Fruit fly (Drosophila melanogaster): Measurements from ENCODE around the gene Mst36Fa.

The Mst36Fa gene

dm6 chr2L:18665952-18666606, 10.7 kb downstream of the Mst36Fa start (continued):
- TF ChIP-seq CG10631 (GFP tag; optimal IDR thresholded peaks at IDR 0.05), result peak; percentile 28
- no peak for TF ChIP-seq ss (GFP tag; optimal IDR thresholded peaks at IDR 0.05)
- peak; percentile 83 for TF ChIP-seq fkh (GFP tag; optimal IDR thresholded peaks at IDR 0.05)
- no peak for TF ChIP-seq fd59A (GFP tag; optimal IDR thresholded peaks at IDR 0.05)
- TF ChIP-seq pdm3 (GFP tag; optimal IDR thresholded peaks at IDR 0.05), result no peak
- TF ChIP-seq spab (GFP tag; optimal IDR thresholded peaks at IDR 0.05), result no peak
- no peak for TF ChIP-seq Sox102F (GFP tag; optimal IDR thresholded peaks at IDR 0.05)

DNA sequence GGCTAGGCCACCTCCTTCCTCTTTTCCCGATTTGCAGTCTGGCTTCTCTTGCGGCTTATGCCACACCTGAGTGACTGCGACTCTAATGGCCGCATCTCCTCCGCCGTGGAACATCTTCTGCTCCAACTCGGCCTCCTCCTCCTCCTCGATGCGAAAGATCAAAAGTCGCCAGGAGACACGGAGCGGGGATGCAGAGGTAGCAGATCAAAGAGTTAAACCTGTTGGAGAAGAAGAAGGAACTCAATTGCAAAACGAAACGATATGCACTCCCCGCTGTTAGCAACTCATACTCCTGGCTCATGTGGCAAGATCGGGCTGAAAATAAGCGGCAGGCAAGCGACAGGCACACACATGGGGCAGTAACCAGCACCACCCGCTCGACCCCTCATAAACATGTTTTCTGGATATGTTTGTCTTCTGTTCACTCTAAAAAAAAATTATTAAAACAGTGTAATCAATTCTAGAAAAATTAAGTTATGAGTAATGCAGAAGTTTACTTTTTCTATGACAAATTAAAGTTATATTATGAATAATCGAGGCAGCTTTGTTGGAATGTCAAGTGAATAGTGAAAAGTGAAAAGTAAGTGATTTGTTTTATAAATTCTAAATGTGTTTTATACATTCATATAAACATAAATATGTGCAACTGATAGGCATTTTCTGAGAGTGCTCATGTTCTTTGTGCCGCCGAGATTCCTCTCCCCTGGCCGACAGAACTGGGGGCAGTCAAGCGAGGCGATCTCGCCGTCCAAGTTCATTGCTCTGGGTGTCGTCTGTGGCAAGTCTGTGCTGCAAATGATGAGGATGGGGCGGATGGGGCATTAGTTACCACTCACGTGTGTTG, 11.9 kb downstream of the Mst36Fa start:
- TF ChIP-seq Ets96B (tag; optimal IDR thresholded peaks at IDR 0.05) (peak; percentile 87), Ets21C (GFP tag; optimal IDR thresholded peaks at IDR 0.05) (peak; percentile 72), CG6808 (GFP tag; optimal IDR thresholded peaks at IDR 0.05) (peak; percentile 88), spab (GFP tag; optimal IDR thresholded peaks at IDR 0.05) (peak; percentile 83), Eip78C (GFP tag) (peak; percentile 95), CG8319 (GFP tag; optimal IDR thresholded peaks at IDR 0.05) (peak; percentile 23), CG3032 (tag; optimal IDR thresholded peaks at IDR 0.05) (peak; percentile 89), CG8632 (GFP tag; optimal IDR thresholded peaks at IDR 0.05) (peak; percentile 62), pdm3 (GFP tag; optimal IDR thresholded peaks at IDR 0.05) (peak; percentile 76), CG10669 (GFP tag; optimal IDR thresholded peaks at IDR 0.05) (peak; percentile 81), ss (GFP tag; optimal IDR thresholded peaks at IDR 0.05) (peak; percentile 85 to 88), Lpt (GFP tag; optimal IDR thresholded peaks at IDR 0.05) (peak; percentile 76), Sox15 (GFP tag; optimal IDR thresholded peaks at IDR 0.05) (peak; percentile 23), OdsH (GFP tag; optimal IDR thresholded peaks at IDR 0.05) (peak; percentile 81), acj6 (GFP tag; optimal IDR thresholded peaks at IDR 0.05) (peak; percentile 79), CG6854 (GFP tag; optimal IDR thresholded peaks at IDR 0.05) (peak; percentile 13), CG31627 (GFP tag; optimal IDR thresholded peaks at IDR 0.05) (peak; percentile 80), CG4318 (GFP tag; optimal IDR thresholded peaks at IDR 0.05) (peak; percentile 44), CG16779 (tag; optimal IDR thresholded peaks at IDR 0.05) (peak; percentile 50), fd85E (GFP tag; optimal IDR thresholded peaks at IDR 0.05) (no peak), Smox (GFP tag; optimal IDR thresholded peaks at IDR 0.05) (peak; percentile 85), CG11294 (GFP tag; IDR thresholded peaks at IDR 0.05) (no peak), Eip93F (GFP tag; optimal IDR thresholded peaks at IDR 0.05) (no peak), Hr4 (GFP tag; optimal IDR thresholded peaks at IDR 0.05) (peak; percentile 50), CG10631 (GFP tag; optimal IDR thresholded peaks at IDR 0.05) (peak; percentile 82), Sox102F (GFP tag; optimal IDR thresholded peaks at IDR 0.05) (peak; percentile 78), CG32006 (GFP tag; optimal IDR thresholded peaks at IDR 0.05) (peak; percentile 81), CG7368 (GFP tag; optimal IDR thresholded peaks at IDR 0.05) (peak; percentile 40), esn (GFP tag; optimal IDR thresholded peaks at IDR 0.05) (peak; percentile 92), Blimp-1 (GFP tag; optimal IDR thresholded peaks at IDR 0.05) (peak; percentile 65), lz (GFP tag; optimal IDR thresholded peaks at IDR 0.05) (peak; percentile 88), CG34406 (GFP tag; optimal IDR thresholded peaks at IDR 0.05) (peak; percentile 71), dac (GFP tag; optimal IDR thresholded peaks at IDR 0.05) (peak; percentile 5), fd59A (GFP tag; optimal IDR thresholded peaks at IDR 0.05) (peak; percentile 77), Hr38 (GFP tag; optimal IDR thresholded peaks at IDR 0.05) (no peak), CG8119 (GFP tag; IDR thresholded peaks at IDR 0.05) (peak; percentile 70), cyc (GFP tag; optimal IDR thresholded peaks at IDR 0.05) (peak; percentile 78), CG6792 (GFP tag; optimal IDR thresholded peaks at IDR 0.05) (peak; percentile 74), Hr39 (GFP tag; optimal IDR thresholded peaks at IDR 0.05) (peak; percentile 70), Eip75B (GFP tag; optimal IDR thresholded peaks at IDR 0.05) (peak; percentile 86), achi (GFP tag; optimal IDR thresholded peaks at IDR 0.05) (peak; percentile 84), CG6276 (GFP tag; optimal IDR thresholded peaks at IDR 0.05) (peak; percentile 72), vri (GFP tag; optimal IDR thresholded peaks at IDR 0.05) (peak; percentile 55), eg (GFP tag; IDR thresholded peaks at IDR 0.05) (0 out of 3 replicates have a peak, but pooled peaks have one; percentile 6), CG3919 (GFP tag; optimal IDR thresholded peaks at IDR 0.05) (peak; percentile 73)
